Worm (Caenorhabditis elegans) whole organism, young adult: ENCODE measurements around the gene T05C1.2.

ENCODE experiments used
- B0035.1 ChIP-seq: sonication (generic microtip); optimal IDR thresholded peaks from 2 replicates; lab custom pipeline; 2016; ENCODE audit warnings: missing genetic modification characterization, mild to moderate bottlenecking, missing compliant biosample characterization, missing genotype, missing genetic modification reagents
- K11D2.4 ChIP-seq: fragments of 200-800 bp; sonication (Bioruptor generic); IDR thresholded peaks from 2 replicates; pipeline ENCODE4 v1.3.6; 2022; ENCODE audit warnings: missing genetic modification reagents, missing genetic modification characterization, missing compliant biosample characterization
- atf-7 ChIP-seq: sonication (generic microtip); optimal IDR thresholded peaks from 2 replicates; lab custom pipeline; 2017; ENCODE audit warnings: mild to moderate bottlenecking, missing genetic modification characterization, missing compliant biosample characterization
- cebp-2 ChIP-seq: fragments of 200-800 bp; sonication (Bioruptor generic); IDR thresholded peaks from 2 replicates; pipeline ENCODE4 v1.3.6; 2022; ENCODE audit warnings: missing genetic modification characterization, missing compliant biosample characterization
- ets-4 ChIP-seq: fragments of 200-800 bp; sonication (Bioruptor generic); optimal IDR thresholded peaks from 2 replicates; lab custom pipeline; 2018; ENCODE audit warnings: mild to moderate bottlenecking, missing genetic modification characterization, missing compliant biosample characterization
- lag-1 ChIP-seq: fragments of 200-800 bp; sonication (Bioruptor generic); IDR thresholded peaks from 2 replicates; pipeline ENCODE4 v1.3.6; 2022; ENCODE audit warnings: missing genetic modification reagents, missing genetic modification characterization, missing compliant biosample characterization
- let-526 ChIP-seq: fragments of 200-800 bp; sonication (Bioruptor generic); IDR thresholded peaks from 2 replicates; pipeline ENCODE4 v1.3.6; 2022; ENCODE audit warnings: missing genetic modification reagents, missing genetic modification characterization, missing compliant biosample characterization
- madf-10 ChIP-seq: sonication (generic microtip); optimal IDR thresholded peaks from 2 replicates; lab custom pipeline; 2016; ENCODE audit warnings: mild to moderate bottlenecking, missing genetic modification characterization, missing compliant biosample characterization
- madf-6 ChIP-seq: fragments of 200-800 bp; sonication (Bioruptor generic); IDR thresholded peaks from 2 replicates; pipeline ENCODE4 v1.3.6; 2022; ENCODE audit warnings: missing genetic modification reagents, missing genetic modification characterization, missing compliant biosample characterization
- nfyb-1 ChIP-seq: fragments of 200-800 bp; sonication (Bioruptor generic); IDR thresholded peaks from 2 replicates; pipeline ENCODE4 v1.3.6; 2022; ENCODE audit warnings: missing genetic modification reagents, missing genetic modification characterization, missing compliant biosample characterization
- nhr-179 ChIP-seq: sonication (generic microtip); optimal IDR thresholded peaks from 2 replicates; lab custom pipeline; 2016; ENCODE audit warnings: mild to moderate bottlenecking, missing genetic modification characterization, missing compliant biosample characterization
- sea-2 ChIP-seq: fragments of 200-800 bp; sonication (Bioruptor generic); IDR thresholded peaks from 2 replicates; pipeline ENCODE4 v1.3.6; 2022; ENCODE audit warnings: missing genetic modification characterization, missing compliant biosample characterization
- unc-130 ChIP-seq: sonication (generic microtip); optimal IDR thresholded peaks from 2 replicates; lab custom pipeline; 2016; ENCODE audit warnings: missing genetic modification reagents, missing genetic modification characterization, missing compliant biosample characterization

- TF ChIP-seq unc-130 (GFP tag; lab: Kevin White, UChicago), result no peak
- no peak for TF ChIP-seq K11D2.4 (GFP tag; lab: Robert Waterston, UW)
- TF ChIP-seq nfyb-1 (GFP tag; lab: Robert Waterston, UW), result no peak
- TF ChIP-seq let-526, result no peak
- TF ChIP-seq cebp-2 (GFP tag; lab: Robert Waterston, UW), result no peak
- TF ChIP-seq B0035.1 (tag; lab: Kevin White, UChicago), result no peak
- no peak for TF ChIP-seq madf-10 (tag; lab: Kevin White, UChicago)
- TF ChIP-seq nhr-179 (tag; lab: Kevin White, UChicago), result no peak
- no peak for TF ChIP-seq lag-1
- TF ChIP-seq sea-2 (GFP tag; lab: Robert Waterston, UW), result no peak
- no peak for TF ChIP-seq atf-7
- no peak for TF ChIP-seq madf-6
- no peak for TF ChIP-seq ets-4 (GFP tag; lab: Kevin White, UChicago)
Observed at ce11 chrII:4482021-4482420, at the start of gene T05C1.2.
